Worm (Caenorhabditis elegans) whole organism, young adult: ENCODE data around the gene Y57G11C.48.

Experiments
- B0035.1 ChIP-seq: sonication (generic microtip); optimal IDR thresholded peaks from 2 replicates; lab custom pipeline; 2016; ENCODE audit warnings: missing genetic modification characterization, mild to moderate bottlenecking, missing compliant biosample characterization, missing genotype, missing genetic modification reagents
- C17E4.6 ChIP-seq: fragments of 200-800 bp; sonication (Bioruptor generic); IDR thresholded peaks from 2 replicates; pipeline ENCODE4 v1.3.6; 2022; ENCODE audit warnings: missing genetic modification reagents, missing genetic modification characterization, missing compliant biosample characterization
- D2030.7 ChIP-seq: fragments of 200-800 bp; sonication (Bioruptor generic); IDR thresholded peaks from 2 replicates; pipeline ENCODE4 v1.3.6; 2022; ENCODE audit warnings: missing genetic modification reagents, missing genetic modification characterization, missing compliant biosample characterization
- F33H1.4 ChIP-seq: fragments of 200-800 bp; sonication (Bioruptor generic); IDR thresholded peaks from 2 replicates; pipeline ENCODE4 v1.3.6; 2022; ENCODE audit warnings: missing genetic modification reagents, missing genetic modification characterization, missing compliant biosample characterization
- F49E8.2 ChIP-seq: sonication (generic microtip); optimal IDR thresholded peaks from 3 replicates; lab custom pipeline; 2017; ENCODE audit warnings: missing genetic modification characterization, mild to moderate bottlenecking, missing compliant biosample characterization, antibody characterized with exemption, moderate library complexity; ENCODE audit not compliant: insufficient read depth
- F57C9.4 ChIP-seq: sonication (generic microtip); optimal IDR thresholded peaks from 2 replicates; lab custom pipeline; 2017; ENCODE audit warnings: mild to moderate bottlenecking, missing genetic modification characterization, missing compliant biosample characterization
- K12H6.12 ChIP-seq: fragments of 200-800 bp; sonication (Bioruptor generic); optimal IDR thresholded peaks from 2 replicates; lab custom pipeline; 2018; ENCODE audit warnings: mild to moderate bottlenecking, missing genetic modification characterization, missing compliant biosample characterization
- T07F8.4 ChIP-seq: sonication (generic microtip); optimal IDR thresholded peaks from 2 replicates; lab custom pipeline; 2016; ENCODE audit warnings: mild to moderate bottlenecking, missing genetic modification characterization, moderate library complexity, missing compliant biosample characterization
- Y56A3A.18 ChIP-seq: fragments of 200-800 bp; sonication (Bioruptor generic); IDR thresholded peaks from 2 replicates; pipeline ENCODE4 v1.3.6; 2022; ENCODE audit warnings: missing genetic modification reagents, missing genetic modification characterization, missing compliant biosample characterization
- atf-7 ChIP-seq: sonication (generic microtip); optimal IDR thresholded peaks from 2 replicates; lab custom pipeline; 2017; ENCODE audit warnings: mild to moderate bottlenecking, missing genetic modification characterization, missing compliant biosample characterization
- athp-1 ChIP-seq: sonication (generic microtip); optimal IDR thresholded peaks from 2 replicates; lab custom pipeline; 2017; ENCODE audit warnings: mild to moderate bottlenecking, missing genetic modification characterization, missing compliant biosample characterization
- attf-6 ChIP-seq: fragments of 200-800 bp; sonication (Bioruptor generic); IDR thresholded peaks from 2 replicates; pipeline ENCODE4 v1.3.6; 2022; ENCODE audit warnings: missing genetic modification reagents, missing genetic modification characterization, missing compliant biosample characterization
- ceh-58 ChIP-seq: fragments of 200-800 bp; sonication (Bioruptor generic); IDR thresholded peaks from 2 replicates; pipeline ENCODE4 v1.3.6; 2022; ENCODE audit warnings: missing genetic modification characterization, missing compliant biosample characterization
- ceh-79 ChIP-seq: sonication (generic microtip); optimal IDR thresholded peaks from 2 replicates; lab custom pipeline; 2017; ENCODE audit warnings: mild to moderate bottlenecking, missing genetic modification characterization, missing compliant biosample characterization
- dpff-1 ChIP-seq: sonication (generic microtip); optimal IDR thresholded peaks from 2 replicates; lab custom pipeline; 2017; ENCODE audit warnings: mild to moderate bottlenecking, missing genetic modification characterization, missing compliant biosample characterization
- dpl-1 ChIP-seq: fragments of 150-350 bp; optimal IDR thresholded peaks from 2 replicates; lab custom pipeline; 2014; ENCODE audit warnings: missing biosample characterization, missing genetic modification reagents, missing genetic modification characterization
- efl-1 ChIP-seq: fragments of 150-350 bp; optimal IDR thresholded peaks from 2 replicates; lab custom pipeline; 2014; ENCODE audit warnings: missing biosample characterization, missing genetic modification reagents, missing genetic modification characterization
- ekl-4 ChIP-seq: fragments of 200-800 bp; sonication (Bioruptor generic); IDR thresholded peaks from 2 replicates; pipeline ENCODE4 v1.3.6; 2022; ENCODE audit warnings: missing genetic modification reagents, missing genetic modification characterization, missing compliant biosample characterization
- hmg-1.2 ChIP-seq: fragments of 200-800 bp; sonication (Bioruptor generic); IDR thresholded peaks from 2 replicates; pipeline ENCODE4 v1.3.6; 2022; ENCODE audit warnings: missing genetic modification reagents, missing genetic modification characterization, missing compliant biosample characterization
- hsf-1 ChIP-seq: fragments of 200-800 bp; sonication (Bioruptor generic); IDR thresholded peaks from 2 replicates; pipeline ENCODE4 v1.3.6; 2022; ENCODE audit warnings: missing genetic modification reagents, missing genetic modification characterization, missing compliant biosample characterization
- let-607 ChIP-seq, 2 experiments: fragments of 200-800 bp in 1 of 2; sonication (Bioruptor generic) in 1 of 2; sonication (generic microtip) in 1 of 2; optimal IDR thresholded peaks; 2 replicates each; lab custom pipeline; 2016 to 2018; ENCODE audit warnings: mild to moderate bottlenecking in 2 of 2, missing compliant biosample characterization in 2 of 2, missing genetic modification characterization in 2 of 2, moderate library complexity in 2 of 2, missing genotype in 1 of 2
- lin-35 ChIP-seq, 3 experiments: fragments of 150-350 bp in 2 of 3; sonication (generic microtip) in 1 of 3; optimal IDR thresholded peaks; 2 replicates each; lab custom pipeline; 2014 to 2018; ENCODE audit warnings: missing biosample characterization in 3 of 3, missing genetic modification characterization in 3 of 3, missing genetic modification reagents in 3 of 3
- lin-40 ChIP-seq: sonication (generic microtip); optimal IDR thresholded peaks from 2 replicates; lab custom pipeline; 2016; ENCODE audit warnings: missing genetic modification characterization, mild to moderate bottlenecking, missing compliant biosample characterization, missing genotype, missing genetic modification reagents
- lin-54 ChIP-seq: fragments of 200-800 bp; sonication (Bioruptor generic); optimal IDR thresholded peaks from 2 replicates; lab custom pipeline; 2018; ENCODE audit warnings: mild to moderate bottlenecking, missing genetic modification characterization, missing compliant biosample characterization
- lsl-1 ChIP-seq: fragments of 200-800 bp; sonication (Bioruptor generic); optimal IDR thresholded peaks from 2 replicates; lab custom pipeline; 2018; ENCODE audit warnings: mild to moderate bottlenecking, missing genetic modification characterization, moderate library complexity, missing compliant biosample characterization
- lsy-27 ChIP-seq: sonication (generic microtip); optimal IDR thresholded peaks from 2 replicates; lab custom pipeline; 2017; ENCODE audit warnings: missing genetic modification characterization, mild to moderate bottlenecking, missing compliant biosample characterization, antibody characterized with exemption, missing genotype, borderline replicate concordance; ENCODE audit not compliant: insufficient read depth
- mcd-1 ChIP-seq: fragments of 200-800 bp; sonication (Bioruptor generic); IDR thresholded peaks from 2 replicates; pipeline ENCODE4 v1.3.6; 2022; ENCODE audit warnings: missing genetic modification reagents, missing genetic modification characterization, missing compliant biosample characterization
- mes-4 ChIP-seq: sonication (generic microtip); optimal IDR thresholded peaks from 2 replicates; lab custom pipeline; 2016; ENCODE audit warnings: missing genotype, missing genetic modification characterization, missing compliant biosample characterization
- nfya-1 ChIP-seq: sonication (generic microtip); optimal IDR thresholded peaks from 2 replicates; lab custom pipeline; 2017; ENCODE audit warnings: antibody characterized with exemption, missing compliant biosample characterization, missing genetic modification characterization, borderline replicate concordance; ENCODE audit not compliant: insufficient read depth
- nfyb-1 ChIP-seq: fragments of 200-800 bp; sonication (Bioruptor generic); IDR thresholded peaks from 2 replicates; pipeline ENCODE4 v1.3.6; 2022; ENCODE audit warnings: missing genetic modification reagents, missing genetic modification characterization, missing compliant biosample characterization
- nhr-80 ChIP-seq: sonication (generic microtip); optimal IDR thresholded peaks from 2 replicates; lab custom pipeline; 2016; ENCODE audit warnings: missing genetic modification characterization, missing compliant biosample characterization
- pha-4 ChIP-seq: fragments of 150-350 bp; sonication (generic microtip); optimal IDR thresholded peaks from 2 replicates; lab custom pipeline; 2014; ENCODE audit warnings: missing biosample characterization, missing genetic modification reagents, missing genetic modification characterization
- rcor-1 ChIP-seq: fragments of 200-800 bp; sonication (Bioruptor generic); IDR thresholded peaks from 2 replicates; pipeline ENCODE4 v1.3.6; 2022; ENCODE audit warnings: missing genetic modification reagents, missing genetic modification characterization, missing compliant biosample characterization
- sdz-38 ChIP-seq: sonication (generic microtip); optimal IDR thresholded peaks from 2 replicates; lab custom pipeline; 2016; ENCODE audit warnings: missing genotype, missing genetic modification characterization, missing compliant biosample characterization
- snpc-1.1 ChIP-seq: sonication (generic microtip); optimal IDR thresholded peaks from 2 replicates; lab custom pipeline; 2017; ENCODE audit warnings: missing genetic modification characterization, mild to moderate bottlenecking, missing compliant biosample characterization, antibody characterized with exemption, moderate library complexity, missing genotype, missing genetic modification reagents; ENCODE audit not compliant: insufficient read depth
- snpc-1.3 ChIP-seq: sonication (generic microtip); optimal IDR thresholded peaks from 2 replicates; lab custom pipeline; 2017; ENCODE audit warnings: missing genetic modification characterization, mild to moderate bottlenecking, missing compliant biosample characterization, antibody characterized with exemption, moderate library complexity, missing genotype, missing genetic modification reagents; ENCODE audit not compliant: insufficient read depth
- snpc-3.4 ChIP-seq: sonication (generic microtip); optimal IDR thresholded peaks from 2 replicates; lab custom pipeline; 2017; ENCODE audit warnings: missing genetic modification characterization, mild to moderate bottlenecking, missing compliant biosample characterization, antibody characterized with exemption, moderate library complexity, missing genotype, missing genetic modification reagents
- tbp1 ChIP-seq: fragments of 200-800 bp; sonication (Bioruptor generic); optimal IDR thresholded peaks from 2 replicates; lab custom pipeline; 2018; ENCODE audit warnings: mild to moderate bottlenecking, missing genetic modification characterization, missing compliant biosample characterization
- tlf-1 ChIP-seq: fragments of 200-800 bp; sonication (Bioruptor generic); optimal IDR thresholded peaks from 2 replicates; lab custom pipeline; 2018; ENCODE audit warnings: mild to moderate bottlenecking, missing genetic modification characterization, missing compliant biosample characterization
- unc-130 ChIP-seq: sonication (generic microtip); optimal IDR thresholded peaks from 2 replicates; lab custom pipeline; 2016; ENCODE audit warnings: missing genetic modification reagents, missing genetic modification characterization, missing compliant biosample characterization
- zim-3 ChIP-seq: sonication (generic microtip); optimal IDR thresholded peaks from 2 replicates; lab custom pipeline; 2017; ENCODE audit warnings: mild to moderate bottlenecking, missing genetic modification characterization, moderate library complexity, missing compliant biosample characterization
- ztf-22 ChIP-seq: fragments of 200-800 bp; sonication (Bioruptor generic); optimal IDR thresholded peaks from 2 replicates; lab custom pipeline; 2018; ENCODE audit warnings: mild to moderate bottlenecking, missing genetic modification characterization, moderate library complexity, missing compliant biosample characterization
- ztf-3 ChIP-seq: fragments of 200-800 bp; sonication (Bioruptor generic); optimal IDR thresholded peaks from 2 replicates; lab custom pipeline; 2018; ENCODE audit warnings: mild to moderate bottlenecking, missing genetic modification characterization, missing compliant biosample characterization

Y57G11C.48 gene

DNA sequence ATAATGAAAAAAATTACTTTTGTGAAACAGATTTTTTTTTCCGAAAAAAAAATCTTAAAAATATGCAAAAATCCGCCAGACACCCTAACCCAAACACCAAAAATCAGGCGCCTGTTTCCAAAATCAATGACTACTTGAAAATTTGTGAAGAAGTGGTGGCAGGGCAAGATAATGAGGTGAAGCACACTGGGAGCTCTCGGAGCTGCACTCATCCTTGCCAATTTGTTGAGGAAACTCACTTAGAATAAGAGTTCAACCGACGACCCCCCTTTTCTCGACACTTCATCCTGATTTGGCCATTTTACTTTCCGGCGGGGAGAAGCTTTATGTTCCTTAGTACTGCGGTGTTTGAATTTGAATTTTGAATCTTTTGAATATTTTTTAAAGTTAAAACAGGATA lies 34.1 kb upstream of the Y57G11C.48 start:
- TF ChIP-seq F57C9.4 (no peak), dpff-1 (tag; lab: Kevin White, UChicago) (no peak), atf-7 (tag; lab: Kevin White, UChicago) (no peak), ztf-22 (GFP tag; lab: Kevin White, UChicago) (no peak), B0035.1 (no peak), mes-4 (no peak), nfyb-1 (GFP tag; lab: Robert Waterston, UW) (no peak), lin-54 (GFP tag; lab: Kevin White, UChicago) (no peak), ekl-4 (GFP tag; lab: Robert Waterston, UW) (no peak), Y56A3A.18 (GFP tag; lab: Robert Waterston, UW) (no peak), ztf-3 (GFP tag; lab: Kevin White, UChicago) (no peak)
- TF ChIP-seq, all 124 proteins: peak for 0

DNA sequence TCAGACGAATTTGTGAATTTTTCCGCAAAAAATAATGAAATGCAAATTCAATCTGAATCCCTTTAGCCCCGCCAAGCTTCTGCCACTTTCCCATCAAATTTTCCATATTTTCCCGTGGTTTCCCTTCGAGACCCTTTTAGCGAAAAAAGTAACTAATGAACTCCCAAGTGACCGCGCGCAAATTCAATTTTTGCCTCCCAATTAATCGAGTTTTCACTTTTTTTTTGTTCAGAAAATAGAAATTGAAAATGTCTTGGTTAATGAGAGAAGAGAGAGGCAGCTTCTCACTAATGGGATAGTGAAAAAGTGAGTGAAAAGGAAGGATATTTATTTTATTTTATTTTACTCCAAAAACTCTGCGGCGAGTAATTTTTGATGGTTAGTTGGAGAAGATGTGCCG lies 15.9 kb upstream of the Y57G11C.48 start:
- TF ChIP-seq ceh-58: no peak
- no peak for TF ChIP-seq zim-3 (tag; lab: Kevin White, UChicago)
- no peak for TF ChIP-seq athp-1 (tag; lab: Kevin White, UChicago)
- no peak for TF ChIP-seq lsy-27 (tag; lab: Kevin White, UChicago)
- TF ChIP-seq sdz-38 (tag; lab: Kevin White, UChicago): no peak
- TF ChIP-seq Y56A3A.18 (GFP tag; lab: Robert Waterston, UW): no peak
- no peak for TF ChIP-seq pha-4 (tag; lab: Kevin White, UChicago)
- TF ChIP-seq, all 124 proteins: peak for 0

DNA sequence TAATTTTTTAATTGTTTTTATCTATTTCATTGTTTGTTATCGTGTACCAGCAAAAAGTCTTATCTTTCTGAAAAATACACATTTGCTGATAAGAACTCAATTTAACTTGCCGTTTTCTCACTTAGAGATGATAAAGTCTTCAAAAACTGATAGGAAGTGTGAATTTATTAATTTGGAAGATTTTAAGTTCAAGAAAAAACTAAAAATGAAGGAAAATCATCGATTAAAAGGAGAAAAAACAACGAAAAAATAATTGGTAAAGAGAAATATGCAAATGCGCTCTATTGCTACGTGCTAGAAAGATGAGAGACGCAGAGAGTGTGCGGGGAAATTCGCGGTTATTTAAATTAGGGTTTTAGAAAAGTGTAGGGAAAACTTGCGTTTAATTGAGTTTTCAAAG lies 15.2 kb upstream of the Y57G11C.48 start:
- peak in 2 of 3 experiments; percentile 62 to 86 for TF ChIP-seq lin-35 (GFP tag; optimal IDR thresholded peaks at IDR 0.05; lab: Kevin White, UChicago)
- TF ChIP-seq rcor-1 (GFP tag; lab: Robert Waterston, UW): peak; percentile 62
- peak; percentile 98 for TF ChIP-seq attf-6 (GFP tag; lab: Robert Waterston, UW)
- TF ChIP-seq nfyb-1 (GFP tag; lab: Robert Waterston, UW): peak; percentile 12; the same call in 1 of the 2 replicates
- TF ChIP-seq hmg-1.2 (GFP tag; lab: Robert Waterston, UW): peak; percentile 78
- TF ChIP-seq ceh-79 (tag; lab: Kevin White, UChicago): no peak
- TF ChIP-seq F33H1.4: peak; percentile 68
- peak; percentile 74 for TF ChIP-seq tbp1 (GFP tag; lab: Kevin White, UChicago)
- no peak for TF ChIP-seq let-607 (tag; optimal IDR thresholded peaks at IDR 0.05; lab: Kevin White, UChicago)
- TF ChIP-seq mcd-1 (GFP tag; lab: Robert Waterston, UW): peak; percentile 94
- no peak for TF ChIP-seq K12H6.12
- TF ChIP-seq snpc-1.1 (tag; lab: Kevin White, UChicago): peak; percentile 39
- peak; percentile 91 for TF ChIP-seq lin-54 (GFP tag; lab: Kevin White, UChicago)
- TF ChIP-seq lsl-1 (GFP tag; lab: Kevin White, UChicago): peak; percentile 43
- TF ChIP-seq nhr-80: peak; percentile 44
- TF ChIP-seq F49E8.2: peak; percentile 6
- no peak for TF ChIP-seq C17E4.6 (GFP tag; lab: Robert Waterston, UW)
- peak; percentile 11 for TF ChIP-seq unc-130 (GFP tag; lab: Kevin White, UChicago)
- 0 out of 2 replicates have a peak, but pooled peaks have one; percentile 6 for TF ChIP-seq hsf-1 (GFP tag; lab: Robert Waterston, UW)
- TF ChIP-seq snpc-1.3 (tag; lab: Kevin White, UChicago): peak; percentile 76
- TF ChIP-seq efl-1: peak; percentile 83
- no peak for TF ChIP-seq T07F8.4 (tag; lab: Kevin White, UChicago)
- TF ChIP-seq tlf-1 (GFP tag; lab: Kevin White, UChicago): peak; percentile 11
- peak; percentile 88 for TF ChIP-seq dpl-1 (GFP tag; lab: Kevin White, UChicago)
- TF ChIP-seq F57C9.4: no peak
- no peak for TF ChIP-seq lin-40
- TF ChIP-seq snpc-3.4: peak; percentile 33
- peak; percentile 59; the same call in 1 of the 2 replicates for TF ChIP-seq D2030.7 (GFP tag; lab: Robert Waterston, UW)
- no peak for TF ChIP-seq nfya-1
